Fruit fly (Drosophila melanogaster) whole organism, embryonic: Measurements from ENCODE around the gene Torsin.

ENCODE experiments used
- Atf6 ChIP-seq: fragments of 200-800 bp; sonication (Bioruptor generic); IDR thresholded peaks from 2 replicates; pipeline ENCODE4 v1.3.6; 2022; ENCODE audit warnings: missing biosample characterization, missing genetic modification characterization
- CG10543 ChIP-seq: fragments of 200-800 bp; sonication (Bioruptor generic); optimal IDR thresholded peaks from 3 replicates; lab custom pipeline; 2017; ENCODE audit warnings: missing biosample characterization, mild to moderate bottlenecking, missing genetic modification characterization, moderate library complexity
- CG13287 ChIP-seq: fragments of 200-800 bp; sonication (Bioruptor generic); IDR thresholded peaks from 2 replicates; pipeline ENCODE4 v1.3.6; 2022; ENCODE audit warnings: missing biosample characterization, missing genetic modification characterization; ENCODE audit not compliant: partially characterized antibody
- CG14965 ChIP-seq: fragments of 200-800 bp; sonication (Bioruptor generic); optimal IDR thresholded peaks from 2 replicates; lab custom pipeline; 2016; ENCODE audit warnings: missing biosample characterization, missing genetic modification characterization, borderline replicate concordance
- CG15696 ChIP-seq: fragments of 200-800 bp; sonication (Bioruptor generic); optimal IDR thresholded peaks from 2 replicates; lab custom pipeline; 2019; ENCODE audit warnings: missing biosample characterization, mild to moderate bottlenecking, missing genetic modification characterization, moderate library complexity
- CG17186 ChIP-seq: fragments of 200-800 bp; sonication (Bioruptor generic); optimal IDR thresholded peaks from 3 replicates; lab custom pipeline; 2017; ENCODE audit warnings: missing biosample characterization, missing genetic modification reagents, missing genetic modification characterization
- CG17328 ChIP-seq: fragments of 200-800 bp; sonication (Bioruptor generic); IDR thresholded peaks from 2 replicates; pipeline ENCODE4 v1.3.6; 2022; ENCODE audit warnings: missing biosample characterization, missing genetic modification characterization
- CG17361 ChIP-seq: fragments of 200-800 bp; sonication (Bioruptor generic); IDR thresholded peaks from 3 replicates; pipeline ENCODE4 v1.3.6; 2022; ENCODE audit warnings: missing biosample characterization, missing genetic modification characterization
- CG18262 ChIP-seq: fragments of 200-800 bp; optimal IDR thresholded peaks from 3 replicates; lab custom pipeline; 2019; ENCODE audit warnings: missing biosample characterization, mild to moderate bottlenecking, missing genetic modification characterization, moderate library complexity
- CG34224 ChIP-seq: fragments of 200-800 bp; sonication (Bioruptor generic); IDR thresholded peaks from 3 replicates; pipeline ENCODE4 v1.3.6; 2022; ENCODE audit warnings: missing biosample characterization, missing genetic modification characterization; ENCODE audit not compliant: partially characterized antibody
- CG3726 ChIP-seq: fragments of 200-800 bp; sonication (Bioruptor generic); IDR thresholded peaks from 3 replicates; pipeline ENCODE4, ENCODE4 v1.3.6; 2022; ENCODE audit warnings: missing biosample characterization, missing genetic modification characterization
- CG3995 ChIP-seq: fragments of 200-800 bp; sonication (Bioruptor generic); optimal IDR thresholded peaks from 3 replicates; lab custom pipeline; 2016; ENCODE audit warnings: missing biosample characterization, missing genetic modification characterization
- CG42726 ChIP-seq: fragments of 200-800 bp; sonication (Bioruptor generic); IDR thresholded peaks from 2 replicates; pipeline ENCODE4 v1.3.6; 2022; ENCODE audit warnings: missing biosample characterization, missing genetic modification characterization; ENCODE audit not compliant: partially characterized antibody
- CG4730 ChIP-seq: fragments of 200-800 bp; sonication (Bioruptor generic); IDR thresholded peaks from 2 replicates; pipeline ENCODE4 v1.3.6; 2022; ENCODE audit warnings: missing biosample characterization, missing genetic modification characterization
- CG5953 ChIP-seq: fragments of 200-800 bp; sonication (Bioruptor generic); IDR thresholded peaks from 2 replicates; pipeline ENCODE4 v1.3.6; 2022; ENCODE audit warnings: missing biosample characterization, missing genetic modification characterization
- CG6791 ChIP-seq: fragments of 200-800 bp; sonication (Bioruptor generic); IDR thresholded peaks from 3 replicates; pipeline ENCODE4 v1.3.6; 2022; ENCODE audit warnings: missing biosample characterization, missing genetic modification characterization; ENCODE audit not compliant: partially characterized antibody
- CG7372 ChIP-seq: fragments of 200-800 bp; sonication (Bioruptor generic); IDR thresholded peaks from 2 replicates; pipeline ENCODE4 v1.3.6; 2022; ENCODE audit warnings: missing biosample characterization, missing genetic modification characterization
- CG8924 ChIP-seq: fragments of 200-800 bp; optimal IDR thresholded peaks from 3 replicates; lab custom pipeline; 2019; ENCODE audit warnings: missing biosample characterization, mild to moderate bottlenecking, missing genetic modification characterization, moderate library complexity
- CG9437 ChIP-seq: fragments of 200-800 bp; sonication (Bioruptor generic); optimal IDR thresholded peaks from 2 replicates; lab custom pipeline; 2018; ENCODE audit warnings: missing biosample characterization, mild to moderate bottlenecking, missing genetic modification characterization
- CG9797 ChIP-seq: fragments of 200-800 bp; sonication (Bioruptor generic); optimal IDR thresholded peaks from 3 replicates; lab custom pipeline; 2018; ENCODE audit warnings: missing biosample characterization, mild to moderate bottlenecking, missing genetic modification characterization
- CG9876 ChIP-seq: fragments of 200-800 bp; sonication (Bioruptor generic); optimal IDR thresholded peaks from 2 replicates; lab custom pipeline; 2016; ENCODE audit warnings: missing biosample characterization, missing genetic modification characterization
- Deaf1 ChIP-seq: fragments of 200-800 bp; optimal IDR thresholded peaks from 3 replicates; lab custom pipeline; 2019; ENCODE audit warnings: missing biosample characterization, mild to moderate bottlenecking, missing genetic modification characterization, moderate library complexity
- E2f2 ChIP-seq: fragments of 200-800 bp; sonication (Bioruptor generic); IDR thresholded peaks from 2 replicates; pipeline ENCODE4 v1.3.6; 2022; ENCODE audit warnings: missing biosample characterization, missing genetic modification characterization
- H15 ChIP-seq: fragments of 200-800 bp; sonication (Bioruptor generic); IDR thresholded peaks from 3 replicates; pipeline ENCODE4 v1.3.6; 2022; ENCODE audit warnings: missing biosample characterization, missing genetic modification characterization
- HLH54F ChIP-seq: fragments of 200-800 bp; sonication (Bioruptor generic); optimal IDR thresholded peaks from 3 replicates; lab custom pipeline; 2016; ENCODE audit warnings: missing biosample characterization, missing genetic modification characterization
- Hmx ChIP-seq: fragments of 200-800 bp; sonication (Bioruptor generic); optimal IDR thresholded peaks from 2 replicates; lab custom pipeline; 2016; ENCODE audit warnings: missing biosample characterization, missing genetic modification characterization
- Mad ChIP-seq: fragments of 200-800 bp; sonication (Bioruptor generic); optimal IDR thresholded peaks from 2 replicates; lab custom pipeline; 2016; ENCODE audit warnings: missing biosample characterization, missing genetic modification characterization
- NK7.1 ChIP-seq: fragments of 200-800 bp; sonication (Bioruptor generic); optimal IDR thresholded peaks from 3 replicates; lab custom pipeline; 2016; ENCODE audit warnings: missing biosample characterization, missing genetic modification characterization
- Six4 ChIP-seq: fragments of 200-800 bp; sonication (Bioruptor generic); optimal IDR thresholded peaks from 2 replicates; lab custom pipeline; 2016; ENCODE audit warnings: missing biosample characterization, missing genetic modification characterization
- Spps ChIP-seq: fragments of 200-800 bp; sonication (Bioruptor generic); optimal IDR thresholded peaks from 2 replicates; lab custom pipeline; 2018; ENCODE audit warnings: missing biosample characterization, mild to moderate bottlenecking, missing genetic modification characterization
- Trl ChIP-seq, 3 experiments: fragments of >200 bp in 2 of 3; fragments of 200-800 bp in 1 of 3; sonication (Bioruptor generic) in 1 of 3; optimal IDR thresholded peaks; 2 replicates in 1 of 3; 3 replicates in 2 of 3; lab custom pipeline; 2016 to 2017; ENCODE audit warnings: missing biosample characterization in 1 of 3, missing genetic modification characterization in 1 of 3
- btn ChIP-seq: fragments of 200-800 bp; sonication (Bioruptor generic); optimal IDR thresholded peaks from 2 replicates; lab custom pipeline; 2016; ENCODE audit warnings: missing biosample characterization, missing genetic modification characterization
- danr ChIP-seq: fragments of 200-800 bp; sonication (Bioruptor generic); IDR thresholded peaks from 2 replicates; pipeline ENCODE4 v1.3.6; 2022; ENCODE audit warnings: missing biosample characterization, missing genetic modification characterization
- dmrt11E ChIP-seq: fragments of 200-800 bp; sonication (Bioruptor generic); optimal IDR thresholded peaks from 3 replicates; lab custom pipeline; 2018; ENCODE audit warnings: missing biosample characterization, mild to moderate bottlenecking, missing genetic modification characterization, moderate library complexity
- eyg ChIP-seq: fragments of 200-800 bp; sonication (Bioruptor generic); optimal IDR thresholded peaks from 3 replicates; lab custom pipeline; 2016; ENCODE audit warnings: missing biosample characterization, missing genetic modification characterization
- gce ChIP-seq: fragments of 200-800 bp; sonication (Bioruptor generic); IDR thresholded peaks from 3 replicates; pipeline ENCODE4 v1.3.6; 2022; ENCODE audit warnings: missing biosample characterization, missing genetic modification characterization
- gfzf ChIP-seq: fragments of 200-800 bp; sonication (Bioruptor generic); optimal IDR thresholded peaks from 2 replicates; lab custom pipeline; 2016; ENCODE audit warnings: missing biosample characterization, mild to moderate bottlenecking, missing genetic modification characterization, moderate library complexity
- hkb ChIP-seq, 2 experiments: fragments of 200-800 bp in 1 of 2; fragments of >200 bp in 1 of 2; sonication (Bioruptor generic) in 1 of 2; IDR thresholded peaks in 1 of 2; optimal IDR thresholded peaks in 1 of 2; 2 replicates each; pipeline versions ENCODE4 v1.3.6 to Lab custom; 2017 to 2022; ENCODE audit warnings: missing biosample characterization in 1 of 2, missing genetic modification characterization in 1 of 2
- lmd ChIP-seq: fragments of 200-800 bp; sonication (Bioruptor generic); IDR thresholded peaks from 2 replicates; pipeline ENCODE4 v1.3.6; 2022; ENCODE audit warnings: missing biosample characterization, missing genetic modification characterization
- nau ChIP-seq: fragments of 200-800 bp; sonication (Bioruptor generic); optimal IDR thresholded peaks from 3 replicates; lab custom pipeline; 2017; ENCODE audit warnings: missing biosample characterization, mild to moderate bottlenecking, missing genetic modification characterization, missing genetic modification reagents
- org-1 ChIP-seq: fragments of 200-800 bp; sonication (Bioruptor generic); optimal IDR thresholded peaks from 2 replicates; lab custom pipeline; 2017; ENCODE audit warnings: missing biosample characterization, missing genetic modification characterization
- otp ChIP-seq: fragments of 200-800 bp; sonication (Bioruptor generic); IDR thresholded peaks from 3 replicates; pipeline ENCODE4, ENCODE4 v1.3.6; 2022; ENCODE audit warnings: missing biosample characterization, missing genetic modification characterization
- p53 ChIP-seq: fragments of 200-800 bp; sonication (Bioruptor generic); optimal IDR thresholded peaks from 2 replicates; lab custom pipeline; 2016; ENCODE audit warnings: missing biosample characterization, missing genetic modification characterization
- row ChIP-seq: fragments of 200-800 bp; sonication (Bioruptor generic); IDR thresholded peaks from 3 replicates; pipeline ENCODE4 v1.3.6; 2022; ENCODE audit warnings: missing biosample characterization, missing genetic modification characterization
- sob ChIP-seq: fragments of 200-800 bp; sonication (Bioruptor generic); IDR thresholded peaks from 2 replicates; pipeline ENCODE4 v1.3.6; 2022; ENCODE audit warnings: missing biosample characterization, missing genetic modification characterization
- vfl ChIP-seq: fragments of 200-800 bp; sonication (Bioruptor generic); optimal IDR thresholded peaks from 2 replicates; lab custom pipeline; 2016; ENCODE audit warnings: missing biosample characterization, missing genetic modification characterization
- vvl ChIP-seq: fragments of 200-800 bp; sonication (Bioruptor generic); IDR thresholded peaks from 2 replicates; pipeline ENCODE4 v1.3.6; 2022; ENCODE audit warnings: missing biosample characterization, missing genetic modification characterization
- wor ChIP-seq: fragments of 200-800 bp; sonication (Bioruptor generic); IDR thresholded peaks from 2 replicates; pipeline ENCODE4 v1.3.6; 2022; ENCODE audit warnings: missing biosample characterization, missing genetic modification characterization
- zen2 ChIP-seq: fragments of 200-800 bp; sonication (Bioruptor generic); IDR thresholded peaks from 3 replicates; pipeline ENCODE4 v1.3.6; 2022; ENCODE audit warnings: missing biosample characterization, missing genetic modification characterization; ENCODE audit not compliant: partially characterized antibody

The Torsin gene

DNA sequence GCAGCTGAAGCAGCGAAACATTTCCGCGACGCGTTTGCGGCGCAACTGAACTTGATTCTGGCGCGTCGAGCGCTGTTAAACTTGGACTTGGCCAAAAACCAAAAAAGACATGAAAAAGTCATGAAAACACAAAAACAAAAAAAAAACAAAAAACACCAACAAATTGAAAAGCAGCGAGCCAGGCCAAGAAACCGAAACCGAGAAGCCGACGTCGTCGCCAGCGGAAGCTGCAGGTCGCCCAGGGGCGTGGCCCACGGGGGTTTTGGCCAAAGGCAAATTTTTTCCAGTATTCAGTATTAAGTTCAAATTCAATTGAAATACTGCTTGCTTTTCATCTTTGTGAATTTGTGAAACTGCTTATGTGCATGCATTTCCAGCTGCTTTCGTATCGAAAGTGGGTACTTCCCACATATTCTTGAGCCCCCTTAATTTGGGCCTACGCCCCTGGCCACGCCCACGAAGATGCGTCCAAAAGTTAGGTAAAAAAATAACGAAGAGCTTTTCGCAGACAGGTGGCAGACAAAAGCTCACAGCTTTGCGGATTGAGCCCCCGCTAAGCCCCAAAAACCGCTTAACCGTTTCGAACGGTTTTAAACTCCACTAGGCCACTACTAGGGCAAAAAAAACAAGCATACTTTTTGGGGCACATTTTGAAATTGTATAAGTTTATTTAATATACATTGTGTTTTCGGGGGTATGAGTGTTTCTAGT lies 17.0 kb upstream of the Torsin start, which contains the start of gene CG3009 (continued):
- peak; percentile 98 for TF ChIP-seq org-1 (GFP tag; lab: Kevin White, UChicago)
- TF ChIP-seq Hmx (GFP tag; lab: Kevin White, UChicago): peak; percentile 89
- TF ChIP-seq sob (GFP tag; lab: Robert Waterston, UW): peak; percentile 98
- peak; percentile 95 for TF ChIP-seq wor
- peak; percentile 97 for TF ChIP-seq CG8924
- TF ChIP-seq NK7.1: peak; percentile 96
- peak; percentile 50 for TF ChIP-seq CG9797
- peak; percentile 83 for TF ChIP-seq CG17186 (GFP tag; lab: Kevin White, UChicago)
- peak; percentile 97 for TF ChIP-seq eyg
- peak; percentile 38 for TF ChIP-seq hkb (optimal IDR thresholded peaks at IDR 0.05; lab: Kevin White, UChicago)
- TF ChIP-seq hkb (GFP tag; IDR thresholded peaks at IDR 0.05; lab: Robert Waterston, UW): peak; percentile 99
- peak; percentile 95 for TF ChIP-seq CG4730
- peak; percentile 64 for TF ChIP-seq dmrt11E
- peak; percentile 96 for TF ChIP-seq vfl (GFP tag; lab: Kevin White, UChicago)
- TF ChIP-seq CG34224 (GFP tag; lab: Robert Waterston, UW): no peak
- TF ChIP-seq E2f2 (GFP tag; lab: Robert Waterston, UW): peak; percentile 84
- TF ChIP-seq nau (GFP tag; lab: Kevin White, UChicago): peak; percentile 96
- peak; percentile 95 for TF ChIP-seq danr (GFP tag; lab: Robert Waterston, UW)
- peak; percentile 88 for TF ChIP-seq CG9437 (GFP tag; lab: Kevin White, UChicago)
- peak; percentile 95 for TF ChIP-seq CG17328 (GFP tag; lab: Robert Waterston, UW)
- peak; percentile 60 for TF ChIP-seq CG42726 (GFP tag; lab: Robert Waterston, UW)
- TF ChIP-seq H15 (GFP tag; lab: Robert Waterston, UW): peak; percentile 94
- TF ChIP-seq CG7372 (GFP tag; lab: Robert Waterston, UW): peak; percentile 97
- TF ChIP-seq CG14965 (GFP tag; lab: Kevin White, UChicago): peak; percentile 86
- peak; percentile 99 for TF ChIP-seq row (GFP tag; lab: Robert Waterston, UW)
- TF ChIP-seq Atf6 (GFP tag; lab: Robert Waterston, UW): peak; percentile 98
- peak; percentile 88 for TF ChIP-seq Deaf1 (tag; lab: Kevin White, UChicago)
- peak; percentile 95 for TF ChIP-seq otp
- TF ChIP-seq Mad: peak; percentile 98
- peak; percentile 99 for TF ChIP-seq CG10543 (GFP tag; lab: Kevin White, UChicago)
- peak; percentile 96 for TF ChIP-seq CG9876
- peak; percentile 95 for TF ChIP-seq Six4
- TF ChIP-seq CG3726 (GFP tag; lab: Robert Waterston, UW): peak; percentile 94
- TF ChIP-seq btn (GFP tag; lab: Kevin White, UChicago): peak; percentile 95
- peak; percentile 79 for TF ChIP-seq CG15696 (tag; lab: Kevin White, UChicago)
- TF ChIP-seq Trl (optimal IDR thresholded peaks at IDR 0.05; lab: Kevin White, UChicago): no peak
- TF ChIP-seq Trl (GFP tag; optimal IDR thresholded peaks at IDR 0.05; lab: Kevin White, UChicago): peak; percentile 99
- peak; percentile 96 for TF ChIP-seq CG17361 (GFP tag; lab: Robert Waterston, UW)
- TF ChIP-seq CG6791 (GFP tag; lab: Robert Waterston, UW): no peak
- TF ChIP-seq Spps (tag; lab: Kevin White, UChicago): peak; percentile 77
- TF ChIP-seq CG3995 (GFP tag; lab: Kevin White, UChicago): peak; percentile 79
- TF ChIP-seq CG5953 (GFP tag; lab: Robert Waterston, UW): peak; percentile 95
- TF ChIP-seq lmd (GFP tag; lab: Robert Waterston, UW): peak; percentile 99
- peak; percentile 98 for TF ChIP-seq HLH54F
- TF ChIP-seq vvl (GFP tag; lab: Robert Waterston, UW): peak; percentile 98
- peak; percentile 95 for TF ChIP-seq gce (GFP tag; lab: Robert Waterston, UW)
- TF ChIP-seq p53 (GFP tag; lab: Kevin White, UChicago): peak; percentile 94
- TF ChIP-seq CG13287 (GFP tag; lab: Robert Waterston, UW): peak; percentile 54; the same call in 1 of the 2 replicates
- peak; percentile 93 for TF ChIP-seq CG18262 (tag; lab: Kevin White, UChicago)
- TF ChIP-seq gfzf (GFP tag; lab: Kevin White, UChicago): peak; percentile 44
- TF ChIP-seq zen2 (GFP tag; lab: Robert Waterston, UW): no peak
